Fruit fly (Drosophila melanogaster) whole organism, adult: Measurements from ENCODE around the gene CG14326.

Experiments used
- CG11617 ChIP-seq: fragments of 200-800 bp; sonication (Bioruptor generic); optimal IDR thresholded peaks from 2 replicates; lab custom pipeline; 2017; ENCODE audit warnings: mild to moderate bottlenecking, missing biosample characterization, missing genetic modification reagents, missing genetic modification characterization
- CG12768 ChIP-seq: fragments of 200-800 bp; sonication (Bioruptor generic); optimal IDR thresholded peaks from 2 replicates; lab custom pipeline; 2017; ENCODE audit warnings: missing biosample characterization, missing genetic modification characterization, mild to moderate bottlenecking, moderate library complexity, missing genetic modification reagents
- CG14711 ChIP-seq: fragments of 200-800 bp; sonication (Bioruptor generic); optimal IDR thresholded peaks from 2 replicates; lab custom pipeline; 2018; ENCODE audit warnings: missing biosample characterization, mild to moderate bottlenecking, missing genetic modification characterization, moderate library complexity
- CG1620 ChIP-seq: fragments of 200-800 bp; sonication (Bioruptor generic); optimal IDR thresholded peaks from 2 replicates; lab custom pipeline; 2016; ENCODE audit warnings: missing biosample characterization, missing genetic modification characterization
- CG33017 ChIP-seq: fragments of 200-800 bp; sonication (Bioruptor generic); optimal IDR thresholded peaks from 2 replicates; lab custom pipeline; 2018; ENCODE audit warnings: missing biosample characterization, mild to moderate bottlenecking, missing genetic modification characterization, moderate library complexity
- CG5204 ChIP-seq: fragments of 200-800 bp; sonication (Bioruptor generic); optimal IDR thresholded peaks from 2 replicates; lab custom pipeline; 2016; ENCODE audit warnings: missing biosample characterization, missing genetic modification characterization
- CG7045 ChIP-seq: fragments of 200-800 bp; sonication (Bioruptor generic); optimal IDR thresholded peaks from 2 replicates; lab custom pipeline; 2017; ENCODE audit warnings: missing biosample characterization, mild to moderate bottlenecking, missing genetic modification characterization
- CG7101 ChIP-seq: fragments of 200-800 bp; sonication (Bioruptor generic); optimal IDR thresholded peaks from 2 replicates; lab custom pipeline; 2018; ENCODE audit warnings: missing biosample characterization, mild to moderate bottlenecking, missing genetic modification characterization, moderate library complexity
- Clk ChIP-seq: fragments of 200-800 bp; sonication (Bioruptor generic); optimal IDR thresholded peaks from 2 replicates; lab custom pipeline; 2017; ENCODE audit warnings: missing biosample characterization, missing genetic modification characterization
- Crg-1 ChIP-seq: fragments of 200-800 bp; sonication (Bioruptor generic); optimal IDR thresholded peaks from 2 replicates; lab custom pipeline; 2016; ENCODE audit warnings: missing biosample characterization, missing genetic modification characterization
- Hr96 ChIP-seq: fragments of 200-800 bp; sonication (Bioruptor generic); optimal IDR thresholded peaks from 2 replicates; lab custom pipeline; 2016; ENCODE audit warnings: missing biosample characterization, missing genetic modification characterization
- Mnt ChIP-seq: fragments of 200-800 bp; sonication (Bioruptor generic); optimal IDR thresholded peaks from 2 replicates; lab custom pipeline; 2016; ENCODE audit warnings: missing biosample characterization, mild to moderate bottlenecking, missing genetic modification characterization
- bab1 ChIP-seq: fragments of 200-800 bp; sonication (Bioruptor generic); optimal IDR thresholded peaks from 3 replicates; lab custom pipeline; 2019; ENCODE audit warnings: missing biosample characterization, mild to moderate bottlenecking, missing genetic modification characterization, moderate library complexity
- cic ChIP-seq: fragments of 200-800 bp; sonication (Bioruptor generic); optimal IDR thresholded peaks from 2 replicates; lab custom pipeline; 2017; ENCODE audit warnings: missing biosample characterization, mild to moderate bottlenecking, missing genetic modification characterization, moderate library complexity
- cnc ChIP-seq, 2 experiments: fragments of >200 bp; optimal IDR thresholded peaks; 2 replicates each; lab custom pipeline; 2017
- kay ChIP-seq: fragments of 200-800 bp; sonication (Bioruptor generic); peaks from one replicate; lab custom pipeline; 2016; ENCODE audit warnings: missing biosample characterization, missing genetic modification characterization, borderline replicate concordance
- ovo ChIP-seq: fragments of 200-800 bp; sonication (Bioruptor generic); optimal IDR thresholded peaks from 2 replicates; lab custom pipeline; 2016; ENCODE audit warnings: missing biosample characterization, missing genetic modification characterization
- pad ChIP-seq: fragments of 200-800 bp; sonication (Bioruptor generic); optimal IDR thresholded peaks from 3 replicates; lab custom pipeline; 2017; ENCODE audit warnings: missing biosample characterization, missing genetic modification characterization, mild to moderate bottlenecking, moderate library complexity, missing genetic modification reagents
- tj ChIP-seq: fragments of 200-800 bp; sonication (Bioruptor generic); optimal IDR thresholded peaks from 3 replicates; lab custom pipeline; 2017; ENCODE audit warnings: missing biosample characterization, mild to moderate bottlenecking, missing genetic modification characterization, moderate library complexity
- toe ChIP-seq: fragments of 200-800 bp; sonication (Bioruptor generic); optimal IDR thresholded peaks from 2 replicates; lab custom pipeline; 2016; ENCODE audit warnings: missing biosample characterization, missing genetic modification characterization

Gene CG14326

dm6 chr3R:17596236-17596635, 22.7 kb upstream of the CG14326 start, which contains the start of gene CG7606:
Gene CG7606 (plus strand): TSS chr3R:17596536.
- TF ChIP-seq CG5204 (GFP tag; lab: Kevin White, UChicago) = no peak
- TF ChIP-seq tj = no peak
- TF ChIP-seq CG1620 (GFP tag; lab: Kevin White, UChicago) = no peak
- no peak for TF ChIP-seq CG11617 (GFP tag; lab: Kevin White, UChicago)
- no peak for TF ChIP-seq CG7101 (tag; lab: Kevin White, UChicago)
- TF ChIP-seq Clk (GFP tag; lab: Kevin White, UChicago) = no peak
- no peak for TF ChIP-seq CG14711 (tag; lab: Kevin White, UChicago)
- TF ChIP-seq CG12768 (GFP tag; lab: Kevin White, UChicago) = no peak
- no peak for TF ChIP-seq cnc (optimal IDR thresholded peaks at IDR 0.05; lab: Kevin White, UChicago)
- TF ChIP-seq ovo = no peak

dm6 chr3R:17599695-17600094, 19.2 kb upstream of the CG14326 start:
- TF ChIP-seq pad (GFP tag; lab: Kevin White, UChicago) (no peak), CG33017 (no peak), toe (no peak), CG5204 (GFP tag; lab: Kevin White, UChicago) (no peak), tj (no peak), CG11617 (GFP tag; lab: Kevin White, UChicago) (no peak), ovo (no peak), CG7101 (tag; lab: Kevin White, UChicago) (no peak), kay (GFP tag; lab: Kevin White, UChicago) (no peak), CG7045 (GFP tag; lab: Kevin White, UChicago) (no peak), Mnt (GFP tag; lab: Kevin White, UChicago) (no peak), CG12768 (GFP tag; lab: Kevin White, UChicago) (no peak), cnc (optimal IDR thresholded peaks at IDR 0.05; lab: Kevin White, UChicago) (no peak), Crg-1 (GFP tag; lab: Kevin White, UChicago) (no peak), cic (GFP tag; lab: Kevin White, UChicago) (no peak), Hr96 (GFP tag; lab: Kevin White, UChicago) (no peak), CG1620 (GFP tag; lab: Kevin White, UChicago) (no peak), Clk (GFP tag; lab: Kevin White, UChicago) (no peak)

- no peak for TF ChIP-seq tj
- no peak for TF ChIP-seq CG12768 (GFP tag; lab: Kevin White, UChicago)
- no peak for TF ChIP-seq CG33017
- TF ChIP-seq bab1 (GFP tag; lab: Kevin White, UChicago) = no peak
- TF ChIP-seq kay (GFP tag; lab: Kevin White, UChicago) = no peak
- TF ChIP-seq CG7045 (GFP tag; lab: Kevin White, UChicago) = no peak
- no peak for TF ChIP-seq CG5204 (GFP tag; lab: Kevin White, UChicago)
- TF ChIP-seq CG11617 (GFP tag; lab: Kevin White, UChicago) = no peak
- TF ChIP-seq CG14711 (tag; lab: Kevin White, UChicago) = no peak
- TF ChIP-seq toe = no peak
- no peak for TF ChIP-seq cic (GFP tag; lab: Kevin White, UChicago)
- TF ChIP-seq Clk (GFP tag; lab: Kevin White, UChicago) = no peak
- no peak for TF ChIP-seq pad (GFP tag; lab: Kevin White, UChicago)
Measured at dm6 chr3R:17601866-17602265, 17.0 kb upstream of the CG14326 start.

- TF ChIP-seq Mnt (GFP tag; lab: Kevin White, UChicago) (no peak), CG14711 (tag; lab: Kevin White, UChicago) (no peak), bab1 (GFP tag; lab: Kevin White, UChicago) (no peak), CG33017 (no peak), tj (no peak), ovo (no peak), CG12768 (GFP tag; lab: Kevin White, UChicago) (no peak), CG11617 (GFP tag; lab: Kevin White, UChicago) (no peak), CG7045 (GFP tag; lab: Kevin White, UChicago) (no peak), Clk (GFP tag; lab: Kevin White, UChicago) (no peak), kay (GFP tag; lab: Kevin White, UChicago) (no peak), cnc (optimal IDR thresholded peaks at IDR 0.05; lab: Kevin White, UChicago) (no peak), Hr96 (GFP tag; lab: Kevin White, UChicago) (no peak), CG1620 (GFP tag; lab: Kevin White, UChicago) (no peak), CG5204 (GFP tag; lab: Kevin White, UChicago) (no peak), CG7101 (tag; lab: Kevin White, UChicago) (no peak), toe (no peak), Crg-1 (GFP tag; lab: Kevin White, UChicago) (no peak), cic (GFP tag; lab: Kevin White, UChicago) (no peak)
Measured at dm6 chr3R:17602974-17603373, 15.9 kb upstream of the CG14326 start.

- TF ChIP-seq kay (GFP tag; lab: Kevin White, UChicago) (no peak), Hr96 (GFP tag; lab: Kevin White, UChicago) (no peak), Mnt (GFP tag; lab: Kevin White, UChicago) (peak; percentile 59), tj (peak; percentile 6)
Measured at dm6 chr3R:17603717-17604116, 15.2 kb upstream of the CG14326 start.

- TF ChIP-seq ovo (no peak), CG7101 (tag; lab: Kevin White, UChicago) (peak; percentile 61), toe (peak; percentile 44), Clk (GFP tag; lab: Kevin White, UChicago) (peak; percentile 13), CG11617 (GFP tag; lab: Kevin White, UChicago) (peak; percentile 38), CG14711 (tag; lab: Kevin White, UChicago) (peak; percentile 50), tj (no peak), cic (GFP tag; lab: Kevin White, UChicago) (no peak), CG1620 (GFP tag; lab: Kevin White, UChicago) (no peak), CG5204 (GFP tag; lab: Kevin White, UChicago) (peak; percentile 54), CG33017 (peak; percentile 75), CG7045 (GFP tag; lab: Kevin White, UChicago) (peak; percentile 79), CG12768 (GFP tag; lab: Kevin White, UChicago) (peak; percentile 69), Hr96 (GFP tag; lab: Kevin White, UChicago) (peak; percentile 6)
Measured at dm6 chr3R:17604198-17604879, 14.6 kb upstream of the CG14326 start.
